Worm (Caenorhabditis elegans): ENCODE data around the gene mig-21.

DNA sequence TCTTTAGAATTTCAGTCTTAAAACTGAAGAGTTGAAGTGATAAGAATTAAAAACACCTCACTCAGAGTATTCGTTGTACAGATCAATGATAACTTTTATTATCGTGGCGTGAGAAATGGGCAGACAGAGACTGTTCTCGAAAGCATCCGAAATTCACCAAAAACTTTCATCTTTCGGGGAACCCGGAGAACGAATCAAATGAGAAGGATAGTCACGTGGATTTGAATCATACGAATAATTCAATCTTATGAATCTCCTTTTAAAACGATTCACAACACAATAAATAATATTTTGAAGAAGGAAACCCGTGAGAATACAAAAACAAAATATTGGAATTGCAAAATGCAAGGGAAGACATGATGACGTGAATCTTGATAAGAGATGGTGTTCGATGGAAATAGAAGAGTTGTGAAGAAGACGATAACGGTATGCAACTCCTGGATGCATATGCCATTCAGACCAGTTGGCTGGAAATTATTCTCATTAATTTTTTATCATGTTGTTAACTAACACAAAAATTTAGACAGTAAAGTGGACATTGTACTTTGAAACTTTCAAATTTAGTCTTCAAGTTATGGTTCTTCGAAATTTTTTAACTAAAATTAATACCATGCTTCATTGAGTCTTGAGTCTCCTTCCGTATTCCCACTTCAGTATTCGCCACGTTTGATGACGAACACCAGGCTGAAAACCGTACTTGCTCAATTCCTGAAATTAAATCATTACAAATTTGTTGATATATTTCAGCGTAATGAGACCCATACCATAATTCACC lies 1.1 kb downstream of the mig-21 start:
- no peak for TF ChIP-seq nhr-77 (tag; optimal IDR thresholded peaks at IDR 0.05)
- TF ChIP-seq nhr-23 (tag; optimal IDR thresholded peaks at IDR 0.05), result no peak
- TF ChIP-seq fos-1 (tag; optimal IDR thresholded peaks at IDR 0.05), result no peak
- TF ChIP-seq blmp-1 (tag; optimal IDR thresholded peaks at IDR 0.05; ENCODE audit: insufficient read depth), result no peak
- TF ChIP-seq ZK546.5 (tag; optimal IDR thresholded peaks at IDR 0.05), result no peak
